Fruit fly (Drosophila melanogaster): ENCODE results near the gene Tengl2.

The Tengl2 gene

dm6 chr2L:2227316-2227715, 11.9 kb downstream of the Tengl2 start (continued):
- TF ChIP-seq dysf (GFP tag; IDR thresholded peaks at IDR 0.05) (peak; percentile 69), CG1792 (GFP tag; optimal IDR thresholded peaks at IDR 0.05) (no peak), Sox100B (GFP tag; optimal IDR thresholded peaks at IDR 0.05) (peak; percentile 47), CG14667 (GFP tag; IDR thresholded peaks at IDR 0.05) (no peak), CG2129 (GFP tag; IDR thresholded peaks at IDR 0.05; ENCODE audit: partially characterized antibody) (no peak), CG2199 (GFP tag; IDR thresholded peaks at IDR 0.05) (no peak), pho (GFP tag; optimal IDR thresholded peaks at IDR 0.05) (peak; percentile 31), E2f2 (GFP tag; IDR thresholded peaks at IDR 0.05) (no peak), emc (GFP tag; optimal IDR thresholded peaks at IDR 0.05) (no peak), Ptx1 (GFP tag; IDR thresholded peaks at IDR 0.05) (peak; percentile 66), lbe (GFP tag; optimal IDR thresholded peaks at IDR 0.05) (no peak), Doc3 (GFP tag; IDR thresholded peaks at IDR 0.05; ENCODE audit: partially characterized antibody) (no peak), caup (GFP tag; optimal IDR thresholded peaks at IDR 0.05; ENCODE audit: severe bottlenecking) (no peak), tx (GFP tag; optimal IDR thresholded peaks at IDR 0.05) (no peak), CG9876 (GFP tag; optimal IDR thresholded peaks at IDR 0.05) (peak; percentile 23), Camta (GFP tag; optimal IDR thresholded peaks at IDR 0.05) (no peak), Asciz (GFP tag; optimal IDR thresholded peaks at IDR 0.05) (peak; percentile 51), CG15696 (tag; optimal IDR thresholded peaks at IDR 0.05) (no peak), tna (GFP tag; IDR thresholded peaks at IDR 0.05; ENCODE audit: partially characterized antibody) (no peak), CG32772 (GFP tag; IDR thresholded peaks at IDR 0.05) (no peak), CG17385 (GFP tag; optimal IDR thresholded peaks at IDR 0.05) (no peak), Fer3 (tag; optimal IDR thresholded peaks at IDR 0.05) (no peak), Tbp (GFP tag; optimal IDR thresholded peaks at IDR 0.05) (no peak), CG16863 (GFP tag; optimal IDR thresholded peaks at IDR 0.05) (peak; percentile 42), CG30403 (GFP tag; optimal IDR thresholded peaks at IDR 0.05) (peak; percentile 52), CG1529 (GFP tag; optimal IDR thresholded peaks at IDR 0.05) (no peak), CG2678 (tag; optimal IDR thresholded peaks at IDR 0.05) (peak; percentile 59), Blimp-1 (GFP tag; optimal IDR thresholded peaks at IDR 0.05) (peak; percentile 47), lmd (GFP tag; IDR thresholded peaks at IDR 0.05) (peak; percentile 29; the same call in 1 of the 2 replicates), Lim3 (GFP tag; IDR thresholded peaks at IDR 0.05) (peak; percentile 18; the same call in 1 of the 2 replicates), Rx (GFP tag; IDR thresholded peaks at IDR 0.05) (peak; percentile 60), CG10209 (GFP tag; optimal IDR thresholded peaks at IDR 0.05) (peak; percentile 19), corto (GFP tag; optimal IDR thresholded peaks at IDR 0.05) (no peak), C15 (GFP tag; IDR thresholded peaks at IDR 0.05) (0 out of 3 replicates have a peak, but pooled peaks have one; percentile 49), kah (GFP tag; optimal IDR thresholded peaks at IDR 0.05) (peak; percentile 2), slbo (GFP tag; IDR thresholded peaks at IDR 0.05) (peak; percentile 64), Sry-β (GFP tag; optimal IDR thresholded peaks at IDR 0.05) (no peak), hkb (optimal IDR thresholded peaks at IDR 0.05) (no peak), hkb (GFP tag; IDR thresholded peaks at IDR 0.05) (peak; percentile 73), CG5953 (GFP tag; IDR thresholded peaks at IDR 0.05) (peak; percentile 53), CG43689 (GFP tag; IDR thresholded peaks at IDR 0.05) (no peak), Ravus (GFP tag; IDR thresholded peaks at IDR 0.05) (no peak), CG10321 (GFP tag; IDR thresholded peaks at IDR 0.05) (no peak), CG42726 (GFP tag; IDR thresholded peaks at IDR 0.05; ENCODE audit: partially characterized antibody) (no peak), CHES-1-like (GFP tag; optimal IDR thresholded peaks at IDR 0.05) (peak; percentile 17), sisA (GFP tag; IDR thresholded peaks at IDR 0.05) (peak; percentile 59; the same call in 1 of the 2 replicates), CG3407 (GFP tag; optimal IDR thresholded peaks at IDR 0.05) (peak; percentile 38), YL-1 (GFP tag; optimal IDR thresholded peaks at IDR 0.05) (no peak), dmrt11E (tag; optimal IDR thresholded peaks at IDR 0.05) (no peak), trh (GFP tag; optimal IDR thresholded peaks at IDR 0.05) (no peak), lilli (GFP tag; optimal IDR thresholded peaks at IDR 0.05) (peak; percentile 48), CG7372 (GFP tag; IDR thresholded peaks at IDR 0.05) (no peak)
